Fruit fly (Drosophila melanogaster): ENCODE data around the gene LysS.
A peak's percentile ranks its signal among the peaks of the same experiment; 100 is the strongest.

The LysS gene

dm6 chr3L:1212113-1212512 lies 15.4 kb upstream of the LysS start:
- no peak for TF ChIP-seq eg (GFP tag; IDR thresholded peaks at IDR 0.05)
- TF ChIP-seq pdm3 (GFP tag; optimal IDR thresholded peaks at IDR 0.05) = no peak

DNA sequence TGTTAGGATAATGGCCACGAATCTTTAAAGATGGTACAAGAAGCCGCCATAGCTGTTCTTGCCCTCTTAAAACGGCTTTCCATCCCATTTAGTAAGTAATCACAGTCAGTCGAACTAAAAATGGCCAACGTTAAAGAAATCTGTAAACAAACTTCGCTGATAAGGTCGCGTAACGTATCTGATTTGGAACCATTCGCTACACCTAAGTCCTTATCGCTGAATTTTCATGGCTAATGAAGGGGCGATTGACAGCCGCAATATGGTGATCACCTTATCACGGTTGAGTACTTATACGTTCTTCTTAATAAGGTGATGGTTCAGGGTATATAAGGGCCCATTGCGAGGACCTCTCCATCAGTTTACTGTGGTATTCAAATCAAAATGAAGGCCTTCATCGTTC lies 15.0 kb upstream of the LysS start, which contains the start of gene LysE:
TSS of gene LysE (plus strand) at position 257 of the 400 bp plus-strand sequence.
- TF ChIP-seq Sox14 (GFP tag; optimal IDR thresholded peaks at IDR 0.05) (no peak), Smox (GFP tag; optimal IDR thresholded peaks at IDR 0.05) (no peak), CG16779 (tag; optimal IDR thresholded peaks at IDR 0.05) (no peak), CG34406 (GFP tag; optimal IDR thresholded peaks at IDR 0.05) (no peak), Ets96B (tag; optimal IDR thresholded peaks at IDR 0.05) (no peak), svp (GFP tag) (peak; percentile 57), dsx (GFP tag; optimal IDR thresholded peaks at IDR 0.05; ENCODE audit: poor library complexity, severe bottlenecking) (no peak), CG6792 (GFP tag; optimal IDR thresholded peaks at IDR 0.05) (no peak)

- TF ChIP-seq Hr39 (GFP tag; optimal IDR thresholded peaks at IDR 0.05) (no peak), CG8119 (GFP tag; IDR thresholded peaks at IDR 0.05) (peak; percentile 54; the same call in 2 of the 3 replicates), CG15336 (GFP tag; IDR thresholded peaks at IDR 0.05) (peak; percentile 64), CG6163 (GFP tag; IDR thresholded peaks at IDR 0.05) (peak; percentile 45; the same call in 2 of the 3 replicates), dac (GFP tag; optimal IDR thresholded peaks at IDR 0.05) (peak; percentile 17), Hr4 (GFP tag; optimal IDR thresholded peaks at IDR 0.05) (peak; percentile 68), Eip78C (GFP tag) (peak; percentile 6), eg (GFP tag; IDR thresholded peaks at IDR 0.05) (peak; percentile 62), Sox102F (GFP tag; optimal IDR thresholded peaks at IDR 0.05) (no peak), CG6276 (GFP tag; optimal IDR thresholded peaks at IDR 0.05) (peak; percentile 26), fd59A (GFP tag; optimal IDR thresholded peaks at IDR 0.05) (no peak), CG4318 (GFP tag; optimal IDR thresholded peaks at IDR 0.05) (peak; percentile 46), CG32006 (GFP tag; optimal IDR thresholded peaks at IDR 0.05) (peak; percentile 72), CG34406 (GFP tag; optimal IDR thresholded peaks at IDR 0.05) (no peak), svp (GFP tag) (peak; percentile 10)
These were observed 11.1 kb upstream of the LysS start for dm6 chr3L:1216460-1216859.

dm6 chr3L:1218596-1218995 lies 9.0 kb upstream of the LysS start, which contains the start of gene LysP:
Gene LysP, minus strand, starts transcription at chr3L:1218696.
- no peak for TF ChIP-seq CG8319 (GFP tag; optimal IDR thresholded peaks at IDR 0.05)
- TF ChIP-seq svp (GFP tag) = peak; percentile 32

dm6 chr3L:1232582-1232981 lies 5.0 kb downstream of the LysS start, which contains the start of gene CG33965:
Gene CG33965, plus strand, starts transcription at chr3L:1232882.
- no peak for TF ChIP-seq salr (GFP tag; optimal IDR thresholded peaks at IDR 0.05)
- no peak for TF ChIP-seq CG11902 (GFP tag; optimal IDR thresholded peaks at IDR 0.05)
- no peak for TF ChIP-seq Blimp-1 (GFP tag; optimal IDR thresholded peaks at IDR 0.05)
- no peak for TF ChIP-seq CG7368 (GFP tag; optimal IDR thresholded peaks at IDR 0.05)
- no peak for TF ChIP-seq CG1621 (tag; optimal IDR thresholded peaks at IDR 0.05)
- no peak for TF ChIP-seq CG10669 (GFP tag; optimal IDR thresholded peaks at IDR 0.05)
- TF ChIP-seq CG3032 (tag; optimal IDR thresholded peaks at IDR 0.05) = no peak
- no peak for TF ChIP-seq CG31627 (GFP tag; optimal IDR thresholded peaks at IDR 0.05)
- TF ChIP-seq CG11762 (GFP tag; optimal IDR thresholded peaks at IDR 0.05; ENCODE audit: insufficient read depth) = no peak
- no peak for TF ChIP-seq CG15336 (GFP tag; IDR thresholded peaks at IDR 0.05)
- TF ChIP-seq ss (GFP tag; optimal IDR thresholded peaks at IDR 0.05) = no peak
- TF ChIP-seq fkh (GFP tag; optimal IDR thresholded peaks at IDR 0.05) = no peak
- TF ChIP-seq Sox15 (GFP tag; optimal IDR thresholded peaks at IDR 0.05) = no peak
- no peak for TF ChIP-seq Eip78C (GFP tag)
- TF ChIP-seq dsx (GFP tag; optimal IDR thresholded peaks at IDR 0.05; ENCODE audit: poor library complexity, severe bottlenecking) = no peak
- no peak for TF ChIP-seq fd85E (GFP tag; optimal IDR thresholded peaks at IDR 0.05)
- TF ChIP-seq Met (GFP tag; optimal IDR thresholded peaks at IDR 0.05) = no peak
- TF ChIP-seq CG6163 (GFP tag; IDR thresholded peaks at IDR 0.05) = no peak
- TF ChIP-seq Hr38 (GFP tag; optimal IDR thresholded peaks at IDR 0.05) = no peak
- TF ChIP-seq CG32006 (GFP tag; optimal IDR thresholded peaks at IDR 0.05) = no peak

Measured in whole organism, prepupa.